Comparison of ENCODE assay signal across 1 worm cellular context in the genomic region with DNA sequence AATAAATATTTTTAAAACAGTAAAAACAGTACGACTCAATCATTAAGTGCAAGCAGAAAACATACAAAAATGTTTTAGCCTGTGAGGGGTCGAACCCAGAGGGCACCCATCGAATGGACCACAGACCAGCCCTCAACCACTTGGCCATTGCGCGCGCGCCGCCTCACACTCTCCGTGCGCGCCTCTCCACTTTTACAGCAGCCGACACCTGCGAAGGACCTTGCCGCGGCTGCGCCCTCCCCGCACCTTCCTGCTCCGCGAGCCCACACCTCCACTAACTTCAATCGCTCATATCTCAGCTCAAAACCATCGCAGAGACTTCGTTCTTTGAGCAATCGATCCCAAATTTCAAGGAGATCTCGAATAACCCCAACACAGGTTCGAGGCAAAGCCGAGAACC.
TF ChIP-seq lines count a peak whose summit lies in the region.

No protein-coding gene starts in this region.

TF ChIP-seq in whole organism, L4 larva, 104 proteins besides CTCF, POLR2A, EP300 and RAD21 (continued from another document):
- peak; percentile 69; the same call in 1 of the 2 replicates for TF ChIP-seq ZK337.2 (GFP tag; IDR thresholded peaks at IDR 0.05; lab: Robert Waterston, UW)
- TF ChIP-seq dmd-6 (GFP tag; IDR thresholded peaks at IDR 0.05; lab: Robert Waterston, UW), result peak; percentile 49; the same call in 1 of the 2 replicates
- peak; percentile 98 for TF ChIP-seq set-16 (GFP tag; IDR thresholded peaks at IDR 0.05; lab: Robert Waterston, UW)
- peak; percentile 81 for TF ChIP-seq snpc-4 (tag; optimal IDR thresholded peaks at IDR 0.05; lab: Kevin White, UChicago)
- peak; percentile 40 for TF ChIP-seq arid-1 (GFP tag; conservative IDR thresholded peaks at IDR 0.05; lab: Robert Waterston, UW)
- peak; percentile 69; the same call in 1 of the 2 replicates for TF ChIP-seq dmd-9 (GFP tag; IDR thresholded peaks at IDR 0.05; lab: Robert Waterston, UW)
- TF ChIP-seq hmg-1.1 (GFP tag; IDR thresholded peaks at IDR 0.05; lab: Robert Waterston, UW), result peak; percentile 63
- peak in 1 of 2 experiments; percentile 31 for TF ChIP-seq lsy-2 (tag; optimal IDR thresholded peaks at IDR 0.05; lab: Kevin White, UChicago)
- TF ChIP-seq lin-13 (GFP tag; optimal IDR thresholded peaks at IDR 0.05; lab: Kevin White, UChicago), result peak; percentile 88
- peak; percentile 71 for TF ChIP-seq mep-1 (tag; optimal IDR thresholded peaks at IDR 0.05; lab: Kevin White, UChicago)
- TF ChIP-seq hlh-11 (tag; optimal IDR thresholded peaks at IDR 0.05; lab: Kevin White, UChicago), result peak; percentile 11
- peak; percentile 15 for TF ChIP-seq nhr-102 (tag; optimal IDR thresholded peaks at IDR 0.05; lab: Kevin White, UChicago)
- 0 out of 2 replicates have a peak, but pooled peaks have one; percentile 24 for TF ChIP-seq mdt-29 (GFP tag; IDR thresholded peaks at IDR 0.05; lab: Robert Waterston, UW)
